Worm (Caenorhabditis elegans): ENCODE measurements around the gene F58E6.5.

F58E6.5 gene

ce11 chrV:9730743-9731706, 23.3 kb downstream of the F58E6.5 start (continued):
- TF ChIP-seq jun-1 (tag; optimal IDR thresholded peaks at IDR 0.05), result peak; percentile 89
- TF ChIP-seq ceh-16 (tag; optimal IDR thresholded peaks at IDR 0.05), result no peak
- peak; percentile 69 for TF ChIP-seq snpc-4 (tag; optimal IDR thresholded peaks at IDR 0.05)
- peak; percentile 63 for TF ChIP-seq unc-39 (tag; optimal IDR thresholded peaks at IDR 0.05)
- TF ChIP-seq R02D3.7 (tag; optimal IDR thresholded peaks at IDR 0.05), result peak; percentile 58
- no peak for TF ChIP-seq nhr-76 (tag; optimal IDR thresholded peaks at IDR 0.05)
- TF ChIP-seq mdl-1 (tag; optimal IDR thresholded peaks at IDR 0.05), result peak; percentile 95
- TF ChIP-seq ceh-28 (tag; optimal IDR thresholded peaks at IDR 0.05), result peak; percentile 74
- TF ChIP-seq skn-1 (tag; optimal IDR thresholded peaks at IDR 0.05), result peak; percentile 80
- TF ChIP-seq sea-2 (GFP tag; optimal IDR thresholded peaks at IDR 0.05), result peak; percentile 10
- TF ChIP-seq aly-2 (tag; optimal IDR thresholded peaks at IDR 0.05), result no peak
- TF ChIP-seq nfya-1 (tag; optimal IDR thresholded peaks at IDR 0.05; ENCODE audit: insufficient read depth), result peak; percentile 100
- no peak for TF ChIP-seq daf-12 (tag; optimal IDR thresholded peaks at IDR 0.05)

- peak; percentile 67 for TF ChIP-seq egl-5 (tag; optimal IDR thresholded peaks at IDR 0.05)
- TF ChIP-seq lin-15B (tag; optimal IDR thresholded peaks at IDR 0.05), result peak; percentile 71
- TF ChIP-seq lin-39 (tag; optimal IDR thresholded peaks at IDR 0.05), result peak; percentile 81
- peak; percentile 61 for TF ChIP-seq skn-1 (tag; optimal IDR thresholded peaks at IDR 0.05)
- TF ChIP-seq snpc-4 (tag; optimal IDR thresholded peaks at IDR 0.05), result peak; percentile 44
- no peak for TF ChIP-seq nhr-12 (tag; optimal IDR thresholded peaks at IDR 0.05)
- TF ChIP-seq nfya-1 (tag; optimal IDR thresholded peaks at IDR 0.05; ENCODE audit: insufficient read depth), result peak; percentile 88
- peak; percentile 14 for TF ChIP-seq ama-1 (optimal IDR thresholded peaks at IDR 0.05)
- peak; percentile 68 for TF ChIP-seq elt-2 (tag; optimal IDR thresholded peaks at IDR 0.05)
- peak; percentile 63 for TF ChIP-seq pqm-1 (tag; optimal IDR thresholded peaks at IDR 0.05)
- TF ChIP-seq pha-4 (tag; optimal IDR thresholded peaks at IDR 0.05), result peak; percentile 96
- peak; percentile 55 for TF ChIP-seq nhr-23 (tag; optimal IDR thresholded peaks at IDR 0.05)
- TF ChIP-seq nhr-11 (tag; optimal IDR thresholded peaks at IDR 0.05), result no peak
- no peak for TF ChIP-seq ztf-11 (tag; optimal IDR thresholded peaks at IDR 0.05)
- TF ChIP-seq sea-2 (GFP tag; optimal IDR thresholded peaks at IDR 0.05), result no peak
- TF ChIP-seq elt-3 (tag; optimal IDR thresholded peaks at IDR 0.05), result no peak
- TF ChIP-seq jun-1 (tag; optimal IDR thresholded peaks at IDR 0.05), result no peak
Measured at ce11 chrV:9729462-9730162, 24.7 kb downstream of the F58E6.5 start, which contains the start of the genes aagr-3 and drap-1. aagr-3 (minus strand) TSS chrV:9729512. drap-1 (plus strand) TSS chrV:9730106.

ce11 chrV:9725719-9726118, 28.6 kb downstream of the F58E6.5 start:
- peak; percentile 20 for TF ChIP-seq pha-4 (tag; optimal IDR thresholded peaks at IDR 0.05)
- TF ChIP-seq unc-62 (GFP tag; optimal IDR thresholded peaks at IDR 0.05), result no peak
- TF ChIP-seq elt-2 (tag; optimal IDR thresholded peaks at IDR 0.05), result peak; percentile 66
- TF ChIP-seq daf-12 (tag; optimal IDR thresholded peaks at IDR 0.05), result no peak
- TF ChIP-seq pqm-1 (tag; optimal IDR thresholded peaks at IDR 0.05), result peak; percentile 7

ce11 chrV:9724021-9724671, 30.2 kb downstream of the F58E6.5 start, which contains the start of gene slcr-46.3:
slcr-46.3 (minus strand) TSS chrV:9724106.
- peak; percentile 89 for TF ChIP-seq pha-4 (tag; optimal IDR thresholded peaks at IDR 0.05)
- TF ChIP-seq fkh-2 (tag; optimal IDR thresholded peaks at IDR 0.05), result no peak

ce11 chrV:9716397-9716796, 38.0 kb downstream of the F58E6.5 start, which contains the start of gene str-188:
str-188 (plus strand) TSS chrV:9716697.
- TF ChIP-seq elt-1 (tag; optimal IDR thresholded peaks at IDR 0.05), result no peak
- no peak for TF ChIP-seq pha-4 (tag; optimal IDR thresholded peaks at IDR 0.05)
- TF ChIP-seq unc-62 (GFP tag; optimal IDR thresholded peaks at IDR 0.05), result no peak
- TF ChIP-seq skn-1 (tag; optimal IDR thresholded peaks at IDR 0.05), result no peak
- TF ChIP-seq ceh-82 (tag; optimal IDR thresholded peaks at IDR 0.05), result no peak
- no peak for TF ChIP-seq pqm-1 (tag; optimal IDR thresholded peaks at IDR 0.05)
